Worm (Caenorhabditis elegans) whole organism, L1 larva: ENCODE data around the gene Y62H9A.15.

Experiments
- C16A3.4 ChIP-seq: fragments of 150-350 bp; optimal IDR thresholded peaks from 2 replicates; lab custom pipeline; 2014; ENCODE audit warnings: missing biosample characterization, missing genetic modification characterization
- C34B4.2 ChIP-seq: sonication (generic microtip); optimal IDR thresholded peaks from 2 replicates; lab custom pipeline; 2017; ENCODE audit warnings: mild to moderate bottlenecking, missing genetic modification characterization, missing compliant biosample characterization
- F16B12.6 ChIP-seq: fragments of 150-350 bp; optimal IDR thresholded peaks from 2 replicates; lab custom pipeline; 2014; ENCODE audit warnings: missing biosample characterization, missing genetic modification characterization
- ceh-63 ChIP-seq: fragments of 200-800 bp; sonication (Bioruptor generic); optimal IDR thresholded peaks from 2 replicates; lab custom pipeline; 2018; ENCODE audit warnings: mild to moderate bottlenecking, missing genetic modification characterization, missing compliant biosample characterization
- ceh-8 ChIP-seq: fragments of 200-800 bp; sonication (Bioruptor generic); optimal IDR thresholded peaks from 2 replicates; lab custom pipeline; 2018; ENCODE audit warnings: mild to moderate bottlenecking, missing genetic modification characterization, moderate library complexity, missing compliant biosample characterization
- ceh-88 ChIP-seq: fragments of 200-800 bp; sonication (Bioruptor generic); IDR thresholded peaks from 2 replicates; pipeline ENCODE4 v1.3.6; 2022; ENCODE audit warnings: missing genetic modification characterization, missing compliant biosample characterization
- dsc-1 ChIP-seq: sonication (generic microtip); optimal IDR thresholded peaks from 2 replicates; lab custom pipeline; 2016; ENCODE audit warnings: mild to moderate bottlenecking, missing genetic modification characterization, missing compliant biosample characterization
- efl-1 ChIP-seq, 4 experiments: fragments of 150-350 bp; optimal IDR thresholded peaks in 3 of 4; peaks in 1 of 4; 1 replicate in 1 of 4; 2 replicates in 3 of 4; lab custom pipeline; 2014; ENCODE audit warnings: missing biosample characterization in 2 of 4, missing genetic modification characterization in 2 of 4, missing genetic modification reagents in 2 of 4
- efl-3 ChIP-seq: fragments of 200-800 bp; sonication (Bioruptor generic); optimal IDR thresholded peaks from 2 replicates; lab custom pipeline; 2018; ENCODE audit warnings: mild to moderate bottlenecking, missing genetic modification characterization, missing compliant biosample characterization
- egl-13 ChIP-seq: sonication (generic microtip); optimal IDR thresholded peaks from 2 replicates; lab custom pipeline; 2016; ENCODE audit warnings: missing genotype, missing genetic modification reagents, missing genetic modification characterization, missing compliant biosample characterization
- egl-27 ChIP-seq, 2 experiments: fragments of 150-350 bp in 1 of 2; sonication (generic microtip); optimal IDR thresholded peaks; 3 replicates each; lab custom pipeline; 2017 to 2018; ENCODE audit warnings: missing biosample characterization in 2 of 2, missing genetic modification characterization in 2 of 2, missing genetic modification reagents in 2 of 2
- elt-3 ChIP-seq, 6 experiments: fragments of 150-350 bp in 1 of 6; sonication (generic microtip); optimal IDR thresholded peaks; 2 replicates each; lab custom pipeline; 2017 to 2018; ENCODE audit warnings: missing biosample characterization in 6 of 6, missing genetic modification characterization in 6 of 6, inconsistent platforms in 1 of 6
- fkh-4 ChIP-seq: sonication (generic microtip); optimal IDR thresholded peaks from 2 replicates; lab custom pipeline; 2016; ENCODE audit warnings: missing compliant biosample characterization, missing genetic modification characterization, borderline replicate concordance
- grh-1 ChIP-seq: fragments of 200-800 bp; sonication (Bioruptor generic); IDR thresholded peaks from 2 replicates; pipeline ENCODE4 v1.3.6; 2022; ENCODE audit warnings: missing genetic modification reagents, missing genetic modification characterization, missing compliant biosample characterization
- isw-1 ChIP-seq: fragments of 200-800 bp; sonication (Bioruptor generic); IDR thresholded peaks from 2 replicates; pipeline ENCODE4 v1.3.6; 2022; ENCODE audit warnings: missing genetic modification characterization, missing compliant biosample characterization
- lin-15B ChIP-seq: fragments of 150-350 bp; sonication (generic microtip); optimal IDR thresholded peaks from 3 replicates; lab custom pipeline; 2014; ENCODE audit warnings: missing biosample characterization, missing genetic modification characterization
- lin-35 ChIP-seq, 2 experiments: fragments of 150-350 bp; optimal IDR thresholded peaks; 2 replicates each; lab custom pipeline; 2014; ENCODE audit warnings: missing biosample characterization in 2 of 2, missing genetic modification characterization in 2 of 2, missing genetic modification reagents in 2 of 2
- lin-39 ChIP-seq: fragments of 150-350 bp; optimal IDR thresholded peaks from 2 replicates; lab custom pipeline; 2014; ENCODE audit warnings: missing biosample characterization, missing genetic modification reagents, missing genetic modification characterization
- mab-9 ChIP-seq: fragments of 200-800 bp; sonication (Bioruptor generic); IDR thresholded peaks from 2 replicates; pipeline ENCODE4 v1.3.6; 2022; ENCODE audit warnings: missing genetic modification reagents, missing genetic modification characterization, missing compliant biosample characterization
- mdl-1 ChIP-seq, 2 experiments: fragments of 150-350 bp; optimal IDR thresholded peaks; 2 replicates each; lab custom pipeline; 2014 to 2017; ENCODE audit warnings: missing biosample characterization in 2 of 2, missing genetic modification characterization in 2 of 2, inconsistent platforms in 1 of 2
- mep-1 ChIP-seq: fragments of 150-350 bp; optimal IDR thresholded peaks from 2 replicates; lab custom pipeline; 2014; ENCODE audit warnings: missing biosample characterization, missing genetic modification characterization
- nhr-11 ChIP-seq: fragments of 150-350 bp; optimal IDR thresholded peaks from 2 replicates; lab custom pipeline; 2014; ENCODE audit warnings: missing biosample characterization, missing genetic modification characterization
- nhr-28 ChIP-seq: fragments of 150-350 bp; optimal IDR thresholded peaks from 2 replicates; lab custom pipeline; 2014; ENCODE audit warnings: missing biosample characterization, missing genetic modification characterization
- nhr-47 ChIP-seq: sonication (generic microtip); optimal IDR thresholded peaks from 2 replicates; lab custom pipeline; 2016; ENCODE audit warnings: mild to moderate bottlenecking, missing genetic modification characterization, moderate library complexity, missing compliant biosample characterization
- nhr-71 ChIP-seq: sonication (generic microtip); optimal IDR thresholded peaks from 2 replicates; lab custom pipeline; 2016; ENCODE audit warnings: mild to moderate bottlenecking, missing genetic modification characterization, moderate library complexity, missing compliant biosample characterization
- nhr-84 ChIP-seq: sonication (generic microtip); optimal IDR thresholded peaks from 2 replicates; lab custom pipeline; 2017; ENCODE audit warnings: missing biosample characterization, missing genetic modification characterization
- nhr-85 ChIP-seq: sonication (generic microtip); peaks from one replicate; lab custom pipeline; 2016; ENCODE audit warnings: missing genetic modification characterization, inconsistent platforms, missing compliant biosample characterization
- nhr-90 ChIP-seq: sonication (generic microtip); optimal IDR thresholded peaks from 2 replicates; lab custom pipeline; 2016; ENCODE audit warnings: mild to moderate bottlenecking, missing genetic modification characterization, missing compliant biosample characterization; ENCODE audit not compliant: poor library complexity
- pag-3 ChIP-seq: sonication (generic microtip); optimal IDR thresholded peaks from 2 replicates; lab custom pipeline; 2017; ENCODE audit warnings: missing genetic modification characterization, mild to moderate bottlenecking, missing compliant biosample characterization, antibody characterized with exemption, borderline replicate concordance; ENCODE audit not compliant: insufficient read depth
- pqm-1 ChIP-seq: sonication (generic microtip); optimal IDR thresholded peaks from 3 replicates; lab custom pipeline; 2017; ENCODE audit warnings: missing biosample characterization, missing genetic modification characterization
- skn-1 ChIP-seq: fragments of 150-350 bp; optimal IDR thresholded peaks from 2 replicates; lab custom pipeline; 2014; ENCODE audit warnings: missing biosample characterization, missing genetic modification characterization
- snpc-4 ChIP-seq: fragments of 150-350 bp; optimal IDR thresholded peaks from 2 replicates; lab custom pipeline; 2014; ENCODE audit warnings: missing biosample characterization, missing genetic modification characterization
- sox-4 ChIP-seq: sonication (generic microtip); optimal IDR thresholded peaks from 2 replicates; lab custom pipeline; 2016; ENCODE audit warnings: missing genetic modification characterization, missing compliant biosample characterization
- swsn-7 ChIP-seq: sonication (generic microtip); optimal IDR thresholded peaks from 2 replicates; lab custom pipeline; 2016; ENCODE audit warnings: missing genetic modification characterization, missing compliant biosample characterization
- tlp-1 ChIP-seq: fragments of 150-350 bp; optimal IDR thresholded peaks from 2 replicates; lab custom pipeline; 2014; ENCODE audit warnings: missing biosample characterization, missing genetic modification characterization
- unc-30 ChIP-seq: sonication (generic microtip); optimal IDR thresholded peaks from 2 replicates; lab custom pipeline; 2017; ENCODE audit warnings: missing biosample characterization, missing genetic modification characterization
- unc-62 ChIP-seq: fragments of 150-350 bp; optimal IDR thresholded peaks from 2 replicates; lab custom pipeline; 2014; ENCODE audit warnings: missing biosample characterization, missing genetic modification reagents, missing genetic modification characterization

Y62H9A.15 gene

ce11 chrX:11885577-11885976 lies 24.4 kb downstream of the Y62H9A.15 start, which contains the start of gene Y62H9A.7:
TSS of gene Y62H9A.7 (minus strand) at chrX:11885677.
- TF ChIP-seq unc-62 (GFP tag; lab: Kevin White, UChicago) (no peak), snpc-4 (no peak), ceh-8 (GFP tag; lab: Kevin White, UChicago) (no peak), dsc-1 (tag; lab: Kevin White, UChicago) (no peak), efl-3 (GFP tag; lab: Kevin White, UChicago) (no peak), mep-1 (tag; lab: Kevin White, UChicago) (no peak), egl-13 (tag; lab: Kevin White, UChicago) (no peak), nhr-11 (tag; lab: Kevin White, UChicago) (no peak), nhr-28 (tag; lab: Kevin White, UChicago) (no peak), egl-27 (tag; optimal IDR thresholded peaks at IDR 0.05; lab: Kevin White, UChicago) (no peak), C16A3.4 (tag; lab: Kevin White, UChicago) (no peak), tlp-1 (tag; lab: Kevin White, UChicago) (no peak), fkh-4 (no peak), nhr-90 (no peak), elt-3 (tag; optimal IDR thresholded peaks at IDR 0.05; lab: Kevin White, UChicago) (no peak), mab-9 (GFP tag; lab: Robert Waterston, UW) (no peak), F16B12.6 (no peak), nhr-84 (tag; lab: Kevin White, UChicago) (no peak)

ce11 chrX:11882800-11883199 lies 27.1 kb downstream of the Y62H9A.15 start, which contains the start of the genes Y62H9A.5 and ule-5:
TSS of gene Y62H9A.5 (minus strand) at chrX:11882900.
TSS of gene ule-5 (plus strand) at chrX:11883127.
- TF ChIP-seq lin-39 (tag; lab: Kevin White, UChicago) (no peak), mdl-1 (tag; optimal IDR thresholded peaks at IDR 0.05; lab: Kevin White, UChicago) (no peak), lin-35 (GFP tag; optimal IDR thresholded peaks at IDR 0.05; lab: Kevin White, UChicago) (no peak), lin-15B (tag; lab: Kevin White, UChicago) (no peak), efl-3 (GFP tag; lab: Kevin White, UChicago) (no peak), sox-4 (no peak), pqm-1 (no peak), efl-1 (optimal IDR thresholded peaks at IDR 0.05; lab: Kevin White, UChicago) (no peak), efl-1 (GFP tag; optimal IDR thresholded peaks at IDR 0.05 in 1 of 2; lab: Kevin White, UChicago) (no peak), C16A3.4 (tag; lab: Kevin White, UChicago) (no peak), nhr-28 (tag; lab: Kevin White, UChicago) (no peak), grh-1 (GFP tag; lab: Robert Waterston, UW) (no peak), ceh-63 (GFP tag; lab: Kevin White, UChicago) (no peak), elt-3 (tag; optimal IDR thresholded peaks at IDR 0.05; lab: Kevin White, UChicago) (no peak), pag-3 (no peak), dsc-1 (tag; lab: Kevin White, UChicago) (no peak), F16B12.6 (no peak), nhr-71 (tag; lab: Kevin White, UChicago) (no peak), skn-1 (tag; lab: Kevin White, UChicago) (no peak), unc-30 (no peak)
- TF ChIP-seq, all 84 proteins: peak for 0

ce11 chrX:11879871-11880270 lies 30.1 kb downstream of the Y62H9A.15 start, which contains the start of the genes Y62H9A.3 and Y62H9A.4:
TSS of gene Y62H9A.3 (minus strand) at chrX:11879971.
TSS of gene Y62H9A.4 (plus strand) at chrX:11880126.
- TF ChIP-seq ceh-88 (GFP tag; lab: Robert Waterston, UW) (no peak), ceh-8 (GFP tag; lab: Kevin White, UChicago) (no peak), swsn-7 (tag; lab: Kevin White, UChicago) (no peak), skn-1 (tag; lab: Kevin White, UChicago) (no peak), nhr-85 (no peak), nhr-90 (no peak), nhr-47 (tag; lab: Kevin White, UChicago) (no peak), C34B4.2 (no peak), egl-27 (tag; optimal IDR thresholded peaks at IDR 0.05; lab: Kevin White, UChicago) (no peak), isw-1 (GFP tag; lab: Robert Waterston, UW) (no peak), grh-1 (GFP tag; lab: Robert Waterston, UW) (no peak)
